Fruit fly (Drosophila melanogaster): ENCODE data around the gene Arglu1.
A peak's percentile ranks its signal among the peaks of the same experiment; 100 is the strongest.

Gene Arglu1

DNA sequence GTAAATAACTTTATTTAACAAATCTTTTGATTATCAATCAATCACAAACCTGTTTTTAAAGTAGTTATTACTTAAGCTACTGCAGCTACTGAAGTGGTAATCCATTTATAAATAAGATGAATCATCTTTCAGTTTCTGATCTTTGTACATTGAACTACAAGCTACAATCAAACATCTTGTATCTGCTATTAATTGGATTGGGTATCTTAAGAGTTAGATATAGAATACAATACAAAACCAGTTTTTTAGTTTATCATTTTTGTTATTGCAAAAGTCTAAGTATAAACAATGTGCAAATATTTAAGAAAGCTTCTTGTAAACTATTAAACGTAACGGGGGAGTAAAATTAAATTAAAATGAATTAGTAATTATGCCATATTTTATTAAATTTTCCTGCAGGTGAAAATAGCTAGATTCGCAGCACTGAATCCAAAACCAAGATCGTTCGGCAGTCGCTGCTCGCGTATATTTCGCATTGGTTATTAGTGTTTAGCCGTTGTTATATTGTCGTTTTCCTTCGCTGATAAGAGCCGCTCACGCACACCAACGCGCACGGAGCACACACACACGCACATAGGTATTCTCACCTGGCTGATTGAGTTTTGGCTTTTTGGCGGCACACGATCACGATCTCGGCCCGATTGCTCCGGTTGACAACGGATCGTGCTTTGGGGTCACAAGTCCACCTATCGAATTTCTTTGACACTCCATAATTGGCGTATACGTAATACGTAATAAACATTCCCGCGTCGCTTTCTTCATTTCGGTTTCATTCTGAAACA, 10.0 kb upstream of the Arglu1 start (continued):
- no peak for TF ChIP-seq achi (GFP tag; optimal IDR thresholded peaks at IDR 0.05)
- no peak for TF ChIP-seq CG8119 (GFP tag; IDR thresholded peaks at IDR 0.05)
- peak in 1 of 2 experiments; percentile 12 for TF ChIP-seq salr (GFP tag; optimal IDR thresholded peaks at IDR 0.05)
- no peak for TF ChIP-seq CG6854 (GFP tag; optimal IDR thresholded peaks at IDR 0.05)
- TF ChIP-seq eg (GFP tag; IDR thresholded peaks at IDR 0.05), result peak; percentile 23; the same call in 1 of the 3 replicates
- TF ChIP-seq CG1621 (tag; optimal IDR thresholded peaks at IDR 0.05), result peak; percentile 13
- peak; percentile 22 for TF ChIP-seq Smox (GFP tag; optimal IDR thresholded peaks at IDR 0.05)
- TF ChIP-seq CG8319 (GFP tag; optimal IDR thresholded peaks at IDR 0.05), result no peak
- no peak for TF ChIP-seq CG11762 (GFP tag; optimal IDR thresholded peaks at IDR 0.05; ENCODE audit: insufficient read depth)
- TF ChIP-seq Eip93F (GFP tag; optimal IDR thresholded peaks at IDR 0.05), result peak; percentile 87
- peak; percentile 10 for TF ChIP-seq OdsH (GFP tag; optimal IDR thresholded peaks at IDR 0.05)
- peak; percentile 4 for TF ChIP-seq CG31627 (GFP tag; optimal IDR thresholded peaks at IDR 0.05)
- no peak for TF ChIP-seq CG16779 (tag; optimal IDR thresholded peaks at IDR 0.05)
- no peak for TF ChIP-seq svp (GFP tag)
- no peak for TF ChIP-seq Met (GFP tag; optimal IDR thresholded peaks at IDR 0.05)
- peak; percentile 6 for TF ChIP-seq Hr39 (GFP tag; optimal IDR thresholded peaks at IDR 0.05)
- TF ChIP-seq Hr4 (GFP tag; optimal IDR thresholded peaks at IDR 0.05), result peak; percentile 5
- peak; percentile 0 to 14 for TF ChIP-seq ss (GFP tag; optimal IDR thresholded peaks at IDR 0.05)
- no peak for TF ChIP-seq Ets21C (GFP tag; optimal IDR thresholded peaks at IDR 0.05)
- peak; percentile 34 for TF ChIP-seq Sox14 (GFP tag; optimal IDR thresholded peaks at IDR 0.05)
- no peak for TF ChIP-seq fd59A (GFP tag; optimal IDR thresholded peaks at IDR 0.05)
- TF ChIP-seq CG10631 (GFP tag; optimal IDR thresholded peaks at IDR 0.05), result no peak
- peak; percentile 46 for TF ChIP-seq CG32006 (GFP tag; optimal IDR thresholded peaks at IDR 0.05)
- no peak for TF ChIP-seq CG4318 (GFP tag; optimal IDR thresholded peaks at IDR 0.05)
- no peak for TF ChIP-seq fd85E (GFP tag; optimal IDR thresholded peaks at IDR 0.05)
- peak; percentile 50 for TF ChIP-seq esn (GFP tag; optimal IDR thresholded peaks at IDR 0.05)
- TF ChIP-seq CG11294 (GFP tag; IDR thresholded peaks at IDR 0.05), result no peak
- TF ChIP-seq cyc (GFP tag; optimal IDR thresholded peaks at IDR 0.05), result no peak
- no peak for TF ChIP-seq fkh (GFP tag; optimal IDR thresholded peaks at IDR 0.05)
- TF ChIP-seq lz (GFP tag; optimal IDR thresholded peaks at IDR 0.05), result no peak
- TF ChIP-seq pdm3 (GFP tag; optimal IDR thresholded peaks at IDR 0.05), result peak; percentile 29
- TF ChIP-seq CG6808 (GFP tag; optimal IDR thresholded peaks at IDR 0.05), result no peak
- no peak for TF ChIP-seq dac (GFP tag; optimal IDR thresholded peaks at IDR 0.05)
- no peak for TF ChIP-seq CG11902 (GFP tag; optimal IDR thresholded peaks at IDR 0.05)
- TF ChIP-seq CG34406 (GFP tag; optimal IDR thresholded peaks at IDR 0.05), result no peak
- no peak for TF ChIP-seq Sox102F (GFP tag; optimal IDR thresholded peaks at IDR 0.05)

DNA sequence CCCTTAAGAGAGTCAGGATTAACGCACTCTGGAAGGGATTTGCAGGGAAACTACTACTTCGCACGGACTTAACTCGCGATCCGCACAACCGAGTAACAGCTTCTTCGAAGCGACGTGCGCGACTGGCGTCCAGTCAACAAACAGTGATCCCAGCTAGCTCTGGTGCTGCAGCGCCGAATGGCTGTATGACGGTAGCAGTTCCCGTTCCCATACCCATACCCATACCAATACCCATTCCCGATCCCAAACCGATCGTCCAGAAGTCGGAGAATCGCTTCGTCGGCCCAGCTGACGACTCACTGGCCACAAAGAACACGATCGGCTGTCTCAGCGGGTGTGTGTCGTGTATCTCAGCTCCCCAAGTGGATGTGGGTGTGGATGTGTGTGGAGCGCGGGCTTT, 9.3 kb upstream of the Arglu1 start, which contains the start of gene CG5853:
Gene CG5853 (minus strand): TSS at position 384 of the 400 bp plus-strand sequence.
- TF ChIP-seq topi (GFP tag; optimal IDR thresholded peaks at IDR 0.05) (no peak), CG32006 (GFP tag; optimal IDR thresholded peaks at IDR 0.05) (no peak), Hr38 (GFP tag; optimal IDR thresholded peaks at IDR 0.05) (no peak), achi (GFP tag; optimal IDR thresholded peaks at IDR 0.05) (peak; percentile 34), pdm3 (GFP tag; optimal IDR thresholded peaks at IDR 0.05) (no peak), Eip75B (GFP tag; optimal IDR thresholded peaks at IDR 0.05) (peak; percentile 33), CG11902 (GFP tag; optimal IDR thresholded peaks at IDR 0.05) (no peak), Sox15 (GFP tag; optimal IDR thresholded peaks at IDR 0.05) (no peak), CG7368 (GFP tag; optimal IDR thresholded peaks at IDR 0.05) (peak; percentile 26), CG6854 (GFP tag; optimal IDR thresholded peaks at IDR 0.05) (peak; percentile 82), ss (GFP tag; optimal IDR thresholded peaks at IDR 0.05) (peak; percentile 55 to 70), CG15336 (GFP tag; IDR thresholded peaks at IDR 0.05) (peak; percentile 48; the same call in 1 of the 2 replicates), vri (GFP tag; optimal IDR thresholded peaks at IDR 0.05) (peak; percentile 96), CG1621 (tag; optimal IDR thresholded peaks at IDR 0.05) (peak; percentile 64), CG16779 (tag; optimal IDR thresholded peaks at IDR 0.05) (peak; percentile 65), CG8632 (GFP tag; optimal IDR thresholded peaks at IDR 0.05) (peak; percentile 16), Sox102F (GFP tag; optimal IDR thresholded peaks at IDR 0.05) (peak; percentile 61), salr (GFP tag; optimal IDR thresholded peaks at IDR 0.05) (peak in 1 of 2 experiments; percentile 32), Smox (GFP tag; optimal IDR thresholded peaks at IDR 0.05) (no peak), Ets96B (tag; optimal IDR thresholded peaks at IDR 0.05) (peak; percentile 4), acj6 (GFP tag; optimal IDR thresholded peaks at IDR 0.05) (no peak), CG10669 (GFP tag; optimal IDR thresholded peaks at IDR 0.05) (no peak), CG9139 (GFP tag; optimal IDR thresholded peaks at IDR 0.05) (peak; percentile 67), CG8119 (GFP tag; IDR thresholded peaks at IDR 0.05) (peak; percentile 16; the same call in 1 of the 3 replicates), Hr39 (GFP tag; optimal IDR thresholded peaks at IDR 0.05) (no peak), Ets21C (GFP tag; optimal IDR thresholded peaks at IDR 0.05) (no peak), Met (GFP tag; optimal IDR thresholded peaks at IDR 0.05) (peak; percentile 35), CG4318 (GFP tag; optimal IDR thresholded peaks at IDR 0.05) (no peak), CG10631 (GFP tag; optimal IDR thresholded peaks at IDR 0.05) (no peak)
